Worm (Caenorhabditis elegans) whole organism, L2 larva: ENCODE measurements around the gene hmg-12.

ENCODE experiments used
- lin-39 ChIP-seq: fragments of 150-350 bp; optimal IDR thresholded peaks from 2 replicates; lab custom pipeline; 2014; ENCODE audit warnings: missing biosample characterization, missing genetic modification reagents, missing genetic modification characterization
- mab-5 ChIP-seq: fragments of 150-350 bp; optimal IDR thresholded peaks from 2 replicates; lab custom pipeline; 2014; ENCODE audit warnings: missing biosample characterization, missing genetic modification characterization
- nhr-129 ChIP-seq: fragments of 150-350 bp; optimal IDR thresholded peaks from 2 replicates; lab custom pipeline; 2014; ENCODE audit warnings: missing biosample characterization, missing genetic modification characterization
- nhr-23 ChIP-seq: fragments of 150-350 bp; optimal IDR thresholded peaks from 2 replicates; lab custom pipeline; 2014; ENCODE audit warnings: missing biosample characterization, missing genetic modification reagents, missing genetic modification characterization
- nhr-237 ChIP-seq: fragments of 150-350 bp; optimal IDR thresholded peaks from 2 replicates; lab custom pipeline; 2014; ENCODE audit warnings: missing biosample characterization, missing genetic modification characterization
- nhr-25 ChIP-seq: fragments of 150-350 bp; sonication (generic microtip); optimal IDR thresholded peaks from 3 replicates; lab custom pipeline; 2014; ENCODE audit warnings: missing biosample characterization, missing genetic modification characterization
- skn-1 ChIP-seq: sonication (generic microtip); optimal IDR thresholded peaks from 2 replicates; lab custom pipeline; 2017; ENCODE audit warnings: missing biosample characterization, missing genetic modification characterization
- unc-39 ChIP-seq: fragments of 150-350 bp; optimal IDR thresholded peaks from 2 replicates; lab custom pipeline; 2014; ENCODE audit warnings: missing biosample characterization, missing genetic modification characterization
- unc-55 ChIP-seq: fragments of 150-350 bp; sonication (generic microtip); optimal IDR thresholded peaks from 3 replicates; lab custom pipeline; 2014; ENCODE audit warnings: missing biosample characterization, missing genetic modification reagents, missing genetic modification characterization
- unc-62 ChIP-seq: fragments of 150-350 bp; optimal IDR thresholded peaks from 2 replicates; lab custom pipeline; 2014; ENCODE audit warnings: missing biosample characterization, missing genetic modification reagents, missing genetic modification characterization
- ztf-11 ChIP-seq: sonication (generic microtip); optimal IDR thresholded peaks from 2 replicates; lab custom pipeline; 2017; ENCODE audit warnings: missing biosample characterization, missing genetic modification characterization

DNA sequence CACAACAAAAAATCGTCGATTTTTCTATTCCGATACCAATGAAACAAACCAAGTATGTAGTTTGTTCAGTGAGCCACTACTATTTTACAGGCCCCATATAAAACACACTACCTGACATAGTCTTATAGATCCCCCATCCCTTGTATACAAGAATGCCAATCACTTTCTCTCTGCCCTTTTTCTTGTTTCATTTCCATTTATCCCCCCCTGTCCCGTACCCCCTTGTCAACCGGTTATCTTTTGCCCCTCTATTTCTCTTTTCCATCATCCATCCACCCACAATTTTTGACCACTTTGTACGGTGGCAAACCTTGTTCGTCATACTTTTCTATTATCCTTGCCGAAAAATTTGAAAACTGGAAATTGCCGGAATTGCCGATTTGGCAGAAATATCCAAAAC is 36.6 kb downstream of the hmg-12 start:
- TF ChIP-seq unc-39 (tag; lab: Kevin White, UChicago) (no peak), unc-62 (no peak), nhr-129 (tag; lab: Kevin White, UChicago) (no peak), lin-39 (tag; lab: Kevin White, UChicago) (no peak), nhr-25 (tag; lab: Kevin White, UChicago) (no peak), nhr-23 (tag; lab: Kevin White, UChicago) (no peak), ztf-11 (tag; lab: Kevin White, UChicago) (no peak), mab-5 (tag; lab: Kevin White, UChicago) (no peak), skn-1 (no peak), unc-55 (GFP tag; lab: Kevin White, UChicago) (no peak), nhr-237 (tag; lab: Kevin White, UChicago) (no peak)
